Fruit fly (Drosophila melanogaster) whole organism, pupa: ENCODE measurements around the gene CG13484.

Experiments used
- CG10348 ChIP-seq: fragments of 200-800 bp; sonication (Bioruptor generic); IDR thresholded peaks from 2 replicates; pipeline ENCODE4 v1.3.6; 2022; ENCODE audit warnings: missing biosample characterization, missing genetic modification characterization
- CG12605 ChIP-seq: fragments of 200-800 bp; sonication (Bioruptor generic); IDR thresholded peaks from 2 replicates; pipeline ENCODE4 v1.3.6; 2022; ENCODE audit warnings: missing biosample characterization, missing genetic modification characterization
- CG13204 ChIP-seq: fragments of 200-800 bp; sonication (Bioruptor generic); optimal IDR thresholded peaks from 2 replicates; lab custom pipeline; 2018; ENCODE audit warnings: missing biosample characterization, mild to moderate bottlenecking, missing genetic modification characterization, moderate library complexity
- CG14655 ChIP-seq: fragments of 200-800 bp; sonication (Bioruptor generic); optimal IDR thresholded peaks from 3 replicates; lab custom pipeline; 2017; ENCODE audit warnings: mild to moderate bottlenecking, missing biosample characterization, missing genetic modification reagents, missing genetic modification characterization
- CG34367 ChIP-seq: fragments of 200-800 bp; sonication (Bioruptor generic); optimal IDR thresholded peaks from 2 replicates; lab custom pipeline; 2018; ENCODE audit warnings: missing biosample characterization, mild to moderate bottlenecking, missing genetic modification characterization
- CG8159 ChIP-seq: fragments of 200-800 bp; sonication (Bioruptor generic); optimal IDR thresholded peaks from 3 replicates; lab custom pipeline; 2018; ENCODE audit warnings: missing biosample characterization, mild to moderate bottlenecking, missing genetic modification characterization, moderate library complexity
- CG9948 ChIP-seq: fragments of 200-800 bp; sonication (Bioruptor generic); optimal IDR thresholded peaks from 2 replicates; lab custom pipeline; 2018; ENCODE audit warnings: missing biosample characterization, mild to moderate bottlenecking, missing genetic modification characterization, moderate library complexity
- EcR ChIP-seq: fragments of 200-800 bp; sonication (Bioruptor generic); optimal IDR thresholded peaks from 3 replicates; lab custom pipeline; 2019; ENCODE audit warnings: missing biosample characterization, missing genetic modification characterization, mild to moderate bottlenecking, moderate library complexity, missing genetic modification reagents
- Ets98B ChIP-seq: fragments of 200-800 bp; sonication (Bioruptor generic); IDR thresholded peaks from 2 replicates; pipeline ENCODE4 v1.3.6; 2022; ENCODE audit warnings: missing biosample characterization, missing genetic modification characterization
- Pif1A ChIP-seq: fragments of 200-800 bp; sonication (Bioruptor generic); optimal IDR thresholded peaks from 3 replicates; lab custom pipeline; 2016; ENCODE audit warnings: missing biosample characterization, missing genetic modification characterization
- Pif1B ChIP-seq: fragments of 200-800 bp; sonication (Bioruptor generic); optimal IDR thresholded peaks from 3 replicates; lab custom pipeline; 2016; ENCODE audit warnings: missing biosample characterization, missing genetic modification characterization
- gl ChIP-seq: fragments of 200-800 bp; sonication (Bioruptor generic); optimal IDR thresholded peaks from 2 replicates; lab custom pipeline; 2018; ENCODE audit warnings: missing biosample characterization, mild to moderate bottlenecking, missing genetic modification characterization

DNA sequence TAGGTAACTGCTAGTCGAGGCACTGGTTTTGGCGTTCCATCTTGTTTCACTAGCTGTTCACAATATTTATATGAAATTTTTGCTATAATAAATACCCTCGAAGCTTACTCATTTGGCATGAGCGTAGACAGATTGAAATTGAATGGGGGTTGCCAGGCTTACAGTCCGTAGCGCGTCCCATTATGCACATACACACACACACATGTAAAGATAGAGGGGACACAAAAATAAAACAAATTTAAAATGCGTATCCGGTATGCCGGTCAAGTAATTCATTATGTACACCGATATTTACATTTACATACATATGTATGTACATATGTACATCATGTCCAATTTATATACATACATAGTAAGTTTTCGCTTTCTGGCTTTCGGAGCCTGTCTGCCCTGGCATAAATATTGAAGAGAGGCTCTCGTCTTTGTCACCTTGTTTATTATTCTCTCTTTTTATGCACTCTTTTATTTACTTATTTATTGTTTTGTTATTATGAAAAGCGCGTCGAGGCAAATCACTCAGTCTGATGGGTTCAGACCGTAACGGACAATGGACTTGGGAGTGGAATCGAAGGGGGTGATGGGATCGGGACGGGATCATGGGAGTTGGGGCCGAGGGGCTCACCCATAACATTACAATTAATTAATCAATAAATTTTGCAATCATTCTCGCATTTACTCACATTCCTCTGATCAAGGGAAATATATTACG, 6.5 kb upstream of the CG13484 start:
- TF ChIP-seq CG9948 (no peak), CG34367 (tag; lab: Kevin White, UChicago) (peak; percentile 17), EcR (peak; percentile 86), CG10348 (no peak), Pif1B (peak; percentile 47), Ets98B (GFP tag; lab: Robert Waterston, UW) (peak; percentile 48), CG8159 (tag; lab: Kevin White, UChicago) (peak; percentile 46), gl (peak; percentile 66), Pif1A (peak; percentile 46), CG14655 (GFP tag; lab: Kevin White, UChicago) (peak; percentile 37), CG13204 (GFP tag; lab: Kevin White, UChicago) (peak; percentile 44), CG12605 (peak; percentile 71)
